Fruit fly (Drosophila melanogaster) whole organism, embryonic: Measurements from ENCODE around the gene CG12560.

Experiments
- Adf1 ChIP-seq: fragments of 200-800 bp; sonication (Bioruptor generic); IDR thresholded peaks from 2 replicates; pipeline ENCODE4 v1.3.6; 2022; ENCODE audit warnings: missing biosample characterization, missing genetic modification characterization
- CG12071 ChIP-seq: fragments of 200-800 bp; sonication (Bioruptor generic); optimal IDR thresholded peaks from 3 replicates; lab custom pipeline; 2018; ENCODE audit warnings: missing biosample characterization, mild to moderate bottlenecking, missing genetic modification characterization
- CG12391 ChIP-seq: fragments of 200-800 bp; sonication (Bioruptor generic); optimal IDR thresholded peaks from 3 replicates; lab custom pipeline; 2018; ENCODE audit warnings: missing biosample characterization, mild to moderate bottlenecking, missing genetic modification characterization, moderate library complexity
- CG14667 ChIP-seq: fragments of 200-800 bp; sonication (Bioruptor generic); IDR thresholded peaks from 2 replicates; pipeline ENCODE4 v1.3.6; 2022; ENCODE audit warnings: missing biosample characterization, missing genetic modification characterization
- CG15073 ChIP-seq: fragments of 200-800 bp; sonication (Bioruptor generic); optimal IDR thresholded peaks from 2 replicates; lab custom pipeline; 2016; ENCODE audit warnings: missing biosample characterization, missing genetic modification characterization
- CG1603 ChIP-seq: fragments of 200-800 bp; sonication (Bioruptor generic); optimal IDR thresholded peaks from 2 replicates; lab custom pipeline; 2019; ENCODE audit warnings: missing biosample characterization, mild to moderate bottlenecking, missing genetic modification characterization, moderate library complexity
- CG16779 ChIP-seq: fragments of 200-800 bp; sonication (Bioruptor generic); IDR thresholded peaks from 2 replicates; pipeline ENCODE4 v1.3.6; 2022; ENCODE audit warnings: missing biosample characterization, missing genetic modification characterization
- CG2120 ChIP-seq: fragments of 200-800 bp; sonication (Bioruptor generic); optimal IDR thresholded peaks from 3 replicates; lab custom pipeline; 2016; ENCODE audit warnings: missing biosample characterization, missing genetic modification characterization
- CG2199 ChIP-seq: fragments of 200-800 bp; sonication (Bioruptor generic); IDR thresholded peaks from 3 replicates; pipeline ENCODE4 v1.3.6; 2022; ENCODE audit warnings: missing biosample characterization, missing genetic modification characterization
- CG2202 ChIP-seq: fragments of 200-800 bp; sonication (Bioruptor generic); optimal IDR thresholded peaks from 2 replicates; lab custom pipeline; 2018; ENCODE audit warnings: missing biosample characterization, mild to moderate bottlenecking, missing genetic modification characterization
- CG34376 ChIP-seq: fragments of 200-800 bp; sonication (Bioruptor generic); optimal IDR thresholded peaks from 2 replicates; lab custom pipeline; 2018; ENCODE audit warnings: missing biosample characterization, mild to moderate bottlenecking, missing genetic modification characterization
- CG3995 ChIP-seq: fragments of 200-800 bp; sonication (Bioruptor generic); optimal IDR thresholded peaks from 3 replicates; lab custom pipeline; 2016; ENCODE audit warnings: missing biosample characterization, missing genetic modification characterization
- CG4328 ChIP-seq: fragments of 200-800 bp; sonication (Bioruptor generic); optimal IDR thresholded peaks from 3 replicates; lab custom pipeline; 2017; ENCODE audit warnings: missing biosample characterization, missing genetic modification reagents, missing genetic modification characterization
- CG6654 ChIP-seq: fragments of 200-800 bp; sonication (Bioruptor generic); optimal IDR thresholded peaks from 2 replicates; lab custom pipeline; 2017; ENCODE audit warnings: missing biosample characterization, mild to moderate bottlenecking, missing genetic modification characterization
- CG6683 ChIP-seq: fragments of 200-800 bp; sonication (Bioruptor generic); optimal IDR thresholded peaks from 2 replicates; lab custom pipeline; 2017; ENCODE audit warnings: missing biosample characterization, mild to moderate bottlenecking, missing genetic modification characterization, missing genetic modification reagents
- CG6689 ChIP-seq: fragments of 200-800 bp; sonication (Bioruptor generic); IDR thresholded peaks from 2 replicates; pipeline ENCODE4 v1.3.6; 2022; ENCODE audit warnings: missing biosample characterization, missing genetic modification characterization
- CG6791 ChIP-seq: fragments of 200-800 bp; sonication (Bioruptor generic); IDR thresholded peaks from 3 replicates; pipeline ENCODE4 v1.3.6; 2022; ENCODE audit warnings: missing biosample characterization, missing genetic modification characterization; ENCODE audit not compliant: partially characterized antibody
- CoRest ChIP-seq: fragments of 200-800 bp; sonication (Bioruptor generic); optimal IDR thresholded peaks from 3 replicates; lab custom pipeline; 2018; ENCODE audit warnings: missing biosample characterization, mild to moderate bottlenecking, missing genetic modification characterization, moderate library complexity
- D19B ChIP-seq: fragments of 200-800 bp; sonication (Bioruptor generic); optimal IDR thresholded peaks from 2 replicates; lab custom pipeline; 2017; ENCODE audit warnings: missing biosample characterization, mild to moderate bottlenecking, missing genetic modification characterization
- Dfd ChIP-seq, 2 experiments: fragments of >200 bp; optimal IDR thresholded peaks; 2 replicates each; lab custom pipeline; 2017; ENCODE audit warnings: missing biosample characterization in 2 of 2, missing genetic modification characterization in 2 of 2
- Dip2 ChIP-seq: fragments of 200-800 bp; sonication (Bioruptor generic); IDR thresholded peaks from 2 replicates; pipeline ENCODE4 v1.3.6; 2022; ENCODE audit warnings: missing biosample characterization, missing genetic modification characterization
- Dp ChIP-seq: fragments of 200-800 bp; sonication (Bioruptor generic); optimal IDR thresholded peaks from 2 replicates; lab custom pipeline; 2018; ENCODE audit warnings: missing biosample characterization, mild to moderate bottlenecking, missing genetic modification characterization, moderate library complexity
- Drgx ChIP-seq: fragments of 200-800 bp; sonication (Bioruptor generic); IDR thresholded peaks from 2 replicates; pipeline ENCODE4 v1.3.6; 2022; ENCODE audit warnings: missing biosample characterization, missing genetic modification characterization
- NFAT ChIP-seq: fragments of 200-800 bp; sonication (Bioruptor generic); IDR thresholded peaks from 2 replicates; pipeline ENCODE4 v1.3.6; 2022; ENCODE audit warnings: missing biosample characterization, missing genetic modification characterization
- Pdp1 ChIP-seq, 2 experiments: fragments of 200-800 bp; sonication (Bioruptor generic); optimal IDR thresholded peaks; 3 replicates each; lab custom pipeline; 2016; ENCODE audit warnings: missing biosample characterization in 2 of 2, missing genetic modification characterization in 2 of 2, mild to moderate bottlenecking in 1 of 2, moderate library complexity in 1 of 2
- Tbp ChIP-seq: fragments of >200 bp; optimal IDR thresholded peaks from 2 replicates; lab custom pipeline; 2018; ENCODE audit warnings: missing biosample characterization, missing genetic modification characterization
- al ChIP-seq: fragments of 200-800 bp; sonication (Bioruptor generic); IDR thresholded peaks from 2 replicates; pipeline ENCODE4 v1.3.6; 2022; ENCODE audit warnings: missing biosample characterization, missing genetic modification characterization
- amos ChIP-seq: fragments of 200-800 bp; sonication (Bioruptor generic); IDR thresholded peaks from 2 replicates; pipeline ENCODE4 v1.3.6; 2022; ENCODE audit warnings: missing biosample characterization, missing genetic modification characterization; ENCODE audit not compliant: partially characterized antibody
- br ChIP-seq: fragments of >200 bp; optimal IDR thresholded peaks from 2 replicates; lab custom pipeline; 2017
- crol ChIP-seq: fragments of 200-800 bp; sonication (Bioruptor generic); IDR thresholded peaks from 2 replicates; pipeline ENCODE4 v1.3.6; 2022; ENCODE audit warnings: missing biosample characterization, missing genetic modification characterization
- da ChIP-seq: fragments of 200-800 bp; sonication (Bioruptor generic); optimal IDR thresholded peaks from 2 replicates; lab custom pipeline; 2016; ENCODE audit warnings: missing biosample characterization, missing genetic modification characterization
- dm ChIP-seq: fragments of 200-800 bp; sonication (Bioruptor generic); optimal IDR thresholded peaks from 3 replicates; lab custom pipeline; 2016; ENCODE audit warnings: missing biosample characterization, missing genetic modification characterization
- esg ChIP-seq: fragments of 200-800 bp; sonication (Bioruptor generic); conservative IDR thresholded peaks from 2 replicates; pipeline ENCODE4 v1.3.6; 2022; ENCODE audit warnings: missing biosample characterization, missing genetic modification characterization
- fd102C ChIP-seq: fragments of 200-800 bp; sonication (Bioruptor generic); optimal IDR thresholded peaks from 2 replicates; lab custom pipeline; 2018; ENCODE audit warnings: missing biosample characterization, mild to moderate bottlenecking, missing genetic modification characterization, moderate library complexity
- ham ChIP-seq: fragments of 200-800 bp; sonication (Bioruptor generic); IDR thresholded peaks from 2 replicates; pipeline ENCODE4 v1.3.6; 2022; ENCODE audit warnings: missing biosample characterization, missing genetic modification characterization
- lab ChIP-seq: fragments of 200-800 bp; sonication (Bioruptor generic); optimal IDR thresholded peaks from 3 replicates; lab custom pipeline; 2017; ENCODE audit warnings: missing biosample characterization, missing genetic modification characterization, mild to moderate bottlenecking, moderate library complexity, missing genetic modification reagents
- lbe ChIP-seq: fragments of 200-800 bp; sonication (Bioruptor generic); optimal IDR thresholded peaks from 2 replicates; lab custom pipeline; 2016; ENCODE audit warnings: missing biosample characterization, mild to moderate bottlenecking, missing genetic modification characterization
- mam ChIP-seq: fragments of 200-800 bp; sonication (Bioruptor generic); optimal IDR thresholded peaks from 3 replicates; lab custom pipeline; 2016; ENCODE audit warnings: missing biosample characterization, missing genetic modification characterization
- nerfin-2 ChIP-seq: fragments of 200-800 bp; sonication (Bioruptor generic); IDR thresholded peaks from 2 replicates; pipeline ENCODE4 v1.3.6; 2022; ENCODE audit warnings: missing biosample characterization, missing genetic modification characterization; ENCODE audit not compliant: partially characterized antibody
- nom ChIP-seq: fragments of 200-800 bp; sonication (Bioruptor generic); optimal IDR thresholded peaks from 2 replicates; lab custom pipeline; 2017; ENCODE audit warnings: missing biosample characterization, missing genetic modification characterization, mild to moderate bottlenecking, moderate library complexity, missing genetic modification reagents
- org-1 ChIP-seq: fragments of 200-800 bp; sonication (Bioruptor generic); optimal IDR thresholded peaks from 2 replicates; lab custom pipeline; 2017; ENCODE audit warnings: missing biosample characterization, missing genetic modification characterization
- pan ChIP-seq, 4 experiments: fragments of >200 bp in 3 of 4; fragments of 200-800 bp in 1 of 4; sonication (Bioruptor generic) in 1 of 4; optimal IDR thresholded peaks in 3 of 4; IDR thresholded peaks in 1 of 4; 2 replicates each; pipeline versions ENCODE4 v1.3.6 to Lab custom; 2017 to 2022; ENCODE audit warnings: missing biosample characterization in 2 of 4, missing genetic modification characterization in 2 of 4, mixed read lengths in 1 of 4
- pfk ChIP-seq: fragments of 200-800 bp; sonication (Bioruptor generic); optimal IDR thresholded peaks from 2 replicates; lab custom pipeline; 2018; ENCODE audit warnings: missing biosample characterization, mild to moderate bottlenecking, missing genetic modification characterization, moderate library complexity
- schlank ChIP-seq: fragments of 200-800 bp; sonication (Bioruptor generic); optimal IDR thresholded peaks from 2 replicates; lab custom pipeline; 2018; ENCODE audit warnings: missing biosample characterization, mild to moderate bottlenecking, missing genetic modification characterization
- shn ChIP-seq: fragments of 200-800 bp; sonication (Bioruptor generic); optimal IDR thresholded peaks from 3 replicates; lab custom pipeline; 2016; ENCODE audit warnings: missing biosample characterization, missing genetic modification characterization
- slbo ChIP-seq: fragments of 200-800 bp; sonication (Bioruptor generic); IDR thresholded peaks from 2 replicates; pipeline ENCODE4 v1.3.6; 2022; ENCODE audit warnings: missing biosample characterization, missing genetic modification characterization
- sqz ChIP-seq: fragments of 200-800 bp; sonication (Bioruptor generic); optimal IDR thresholded peaks from 3 replicates; lab custom pipeline; 2018; ENCODE audit warnings: missing biosample characterization, mild to moderate bottlenecking, missing genetic modification characterization
- tll ChIP-seq, 2 experiments: fragments of 200-800 bp in 1 of 2; fragments of >200 bp in 1 of 2; sonication (Bioruptor generic) in 1 of 2; optimal IDR thresholded peaks; 2 replicates each; lab custom pipeline; 2017 to 2019; ENCODE audit warnings: missing biosample characterization in 2 of 2, missing genetic modification characterization in 2 of 2, mild to moderate bottlenecking in 1 of 2, moderate library complexity in 1 of 2
- zen2 ChIP-seq: fragments of 200-800 bp; sonication (Bioruptor generic); IDR thresholded peaks from 3 replicates; pipeline ENCODE4 v1.3.6; 2022; ENCODE audit warnings: missing biosample characterization, missing genetic modification characterization; ENCODE audit not compliant: partially characterized antibody
- zf30C ChIP-seq: fragments of 200-800 bp; sonication (Bioruptor generic); optimal IDR thresholded peaks from 3 replicates; lab custom pipeline; 2018; ENCODE audit warnings: missing biosample characterization, mild to moderate bottlenecking, missing genetic modification characterization

The CG12560 gene

DNA sequence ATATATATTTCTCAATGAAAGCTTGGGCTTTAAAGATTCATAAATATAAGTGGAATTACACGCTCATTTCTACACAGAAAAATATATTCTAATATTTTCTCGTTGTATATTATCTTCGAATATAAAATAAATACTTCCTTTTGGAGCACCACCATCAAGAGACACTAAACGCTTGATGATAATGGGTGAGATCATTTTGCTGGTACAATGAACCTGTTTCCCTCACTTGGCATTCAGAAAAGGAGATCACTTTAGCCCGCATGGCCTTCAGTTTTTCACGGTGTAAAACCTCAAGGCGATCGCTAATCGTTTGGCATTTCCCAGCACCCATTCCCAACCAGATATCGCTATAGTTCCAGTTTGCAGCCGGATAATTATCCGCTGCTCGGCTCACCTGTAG is 3.2 kb downstream of the CG12560 start (continued):
- no peak for TF ChIP-seq Dfd (GFP tag; optimal IDR thresholded peaks at IDR 0.05; lab: Kevin White, UChicago)
- no peak for TF ChIP-seq ham (GFP tag; lab: Robert Waterston, UW)
- no peak for TF ChIP-seq crol (GFP tag; lab: Robert Waterston, UW)
- TF ChIP-seq sqz (GFP tag; lab: Kevin White, UChicago) = no peak
- TF ChIP-seq pfk (GFP tag; lab: Kevin White, UChicago) = no peak
- no peak for TF ChIP-seq esg (GFP tag; lab: Robert Waterston, UW)
- no peak for TF ChIP-seq tll (GFP tag; optimal IDR thresholded peaks at IDR 0.05; lab: Kevin White, UChicago)
- no peak for TF ChIP-seq CG4328 (GFP tag; lab: Kevin White, UChicago)
- no peak for TF ChIP-seq CG6689
- no peak for TF ChIP-seq Pdp1 (GFP tag; optimal IDR thresholded peaks at IDR 0.05; lab: Kevin White, UChicago)
- no peak for TF ChIP-seq dm (GFP tag; lab: Kevin White, UChicago)
- TF ChIP-seq CG6654 (GFP tag; lab: Kevin White, UChicago) = no peak
- TF ChIP-seq Adf1 (GFP tag; lab: Robert Waterston, UW) = no peak
- TF ChIP-seq amos (GFP tag; lab: Robert Waterston, UW) = no peak
- TF ChIP-seq Tbp = no peak
- TF ChIP-seq slbo (GFP tag; lab: Robert Waterston, UW) = peak; percentile 27; the same call in 1 of the 2 replicates
- TF ChIP-seq al (GFP tag; lab: Robert Waterston, UW) = peak; percentile 11; the same call in 1 of the 2 replicates
- peak; percentile 48 for TF ChIP-seq Drgx (GFP tag; lab: Robert Waterston, UW)
- TF ChIP-seq fd102C (GFP tag; lab: Kevin White, UChicago) = no peak
- TF ChIP-seq br (lab: Kevin White, UChicago) = no peak
- peak; percentile 17 for TF ChIP-seq lab (GFP tag; lab: Kevin White, UChicago)
- TF ChIP-seq CG12071 (GFP tag; lab: Kevin White, UChicago) = no peak
- no peak for TF ChIP-seq pan (optimal IDR thresholded peaks at IDR 0.05; lab: Kevin White, UChicago)
- peak in 1 of 2 experiments; percentile 12 for TF ChIP-seq pan (GFP tag; optimal IDR thresholded peaks at IDR 0.05 in 1 of 2, IDR thresholded peaks at IDR 0.05 in 1 of 2)
- TF ChIP-seq nom = peak; percentile 67
- TF ChIP-seq lbe = peak; percentile 39
- TF ChIP-seq CoRest (tag; lab: Kevin White, UChicago) = no peak
- TF ChIP-seq CG2202 = no peak
- no peak for TF ChIP-seq mam (GFP tag; lab: Kevin White, UChicago)
- no peak for TF ChIP-seq shn (GFP tag; lab: Kevin White, UChicago)
- TF ChIP-seq CG6791 (GFP tag; lab: Robert Waterston, UW) = 0 out of 3 replicates have a peak, but pooled peaks have one; percentile 36
- peak; percentile 14 for TF ChIP-seq CG2120 (GFP tag; lab: Kevin White, UChicago)
- peak; percentile 15; the same call in 1 of the 2 replicates for TF ChIP-seq NFAT (GFP tag; lab: Robert Waterston, UW)
- TF ChIP-seq, all 482 proteins: peak for 19

DNA sequence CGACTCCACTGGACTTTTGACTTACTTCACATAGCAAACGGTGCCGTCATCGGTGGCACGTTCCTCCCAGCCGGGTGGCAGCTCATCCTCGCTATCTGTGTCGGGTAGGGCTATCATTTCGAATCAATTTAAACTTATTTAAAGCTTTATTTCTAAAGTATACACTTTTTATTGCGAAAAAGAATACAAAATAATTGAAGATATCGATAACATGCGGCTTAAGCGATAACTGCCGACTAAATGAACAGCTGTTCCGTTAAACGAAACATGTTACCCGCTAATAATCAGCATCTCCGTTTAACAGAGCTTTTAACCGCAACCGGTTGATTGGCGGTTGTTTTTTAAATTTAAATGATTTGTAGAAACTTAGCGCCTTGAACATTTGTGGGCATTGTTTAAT is 5.2 kb downstream of the CG12560 start, which contains the start of gene Wwox:
TSS of gene Wwox (minus strand) at position 215 of the 400 bp plus-strand sequence.
- TF ChIP-seq CG6683 (no peak), CG3995 (GFP tag; lab: Kevin White, UChicago) (no peak), CG2199 (GFP tag; lab: Robert Waterston, UW) (no peak), D19B (GFP tag; lab: Kevin White, UChicago) (no peak), zen2 (GFP tag; lab: Robert Waterston, UW) (no peak; the same call in 2 of the 3 replicates), da (GFP tag; lab: Kevin White, UChicago) (no peak), nerfin-2 (peak; percentile 46; the same call in 1 of the 2 replicates), CG34376 (GFP tag; lab: Kevin White, UChicago) (no peak), CG1603 (tag; lab: Kevin White, UChicago) (no peak), CG15073 (GFP tag; lab: Kevin White, UChicago) (no peak), schlank (tag; lab: Kevin White, UChicago) (no peak), org-1 (GFP tag; lab: Kevin White, UChicago) (no peak), Dp (peak; percentile 77), CG6654 (GFP tag; lab: Kevin White, UChicago) (no peak), Dip2 (GFP tag; lab: Robert Waterston, UW) (no peak), CG16779 (GFP tag; lab: Robert Waterston, UW) (no peak), CG14667 (GFP tag; lab: Robert Waterston, UW) (no peak), zf30C (no peak), CoRest (tag; lab: Kevin White, UChicago) (no peak), CG12391 (tag; lab: Kevin White, UChicago) (no peak)
